Worm (Caenorhabditis elegans) whole organism, late embryonic: Measurements from ENCODE around the gene ghi-1.

Experiments
- F13H6.1 ChIP-seq: sonication (generic microtip); optimal IDR thresholded peaks from 2 replicates; lab custom pipeline; 2016; ENCODE audit warnings: missing genetic modification characterization, missing compliant biosample characterization
- K09A11.1 ChIP-seq: sonication (generic microtip); optimal IDR thresholded peaks from 2 replicates; lab custom pipeline; 2017; ENCODE audit warnings: antibody characterized with exemption, mild to moderate bottlenecking, missing genetic modification characterization, missing compliant biosample characterization; ENCODE audit not compliant: insufficient read depth
- Y22D7AL.16 ChIP-seq: sonication (generic microtip); optimal IDR thresholded peaks from 2 replicates; lab custom pipeline; 2016; ENCODE audit warnings: missing genetic modification characterization, missing compliant biosample characterization
- ceh-14 ChIP-seq: sonication (generic microtip); optimal IDR thresholded peaks from 2 replicates; lab custom pipeline; 2016; ENCODE audit warnings: missing genotype, missing genetic modification characterization, missing compliant biosample characterization
- ceh-18 ChIP-seq: sonication (generic microtip); optimal IDR thresholded peaks from 2 replicates; lab custom pipeline; 2016; ENCODE audit warnings: missing genetic modification characterization, missing compliant biosample characterization
- ceh-19 ChIP-seq: fragments of 200-800 bp; sonication (Bioruptor generic); optimal IDR thresholded peaks from 2 replicates; lab custom pipeline; 2018; ENCODE audit warnings: mild to moderate bottlenecking, missing genetic modification characterization, missing compliant biosample characterization
- ceh-2 ChIP-seq: sonication (generic microtip); optimal IDR thresholded peaks from 2 replicates; lab custom pipeline; 2016; ENCODE audit warnings: missing genotype, missing genetic modification characterization, missing compliant biosample characterization
- ceh-22 ChIP-seq: sonication (generic microtip); optimal IDR thresholded peaks from 2 replicates; lab custom pipeline; 2017; ENCODE audit warnings: missing biosample characterization, missing genetic modification characterization
- ceh-30 ChIP-seq: fragments of 150-350 bp; optimal IDR thresholded peaks from 2 replicates; lab custom pipeline; 2014; ENCODE audit warnings: missing biosample characterization, missing genetic modification characterization
- ceh-48 ChIP-seq: sonication (generic microtip); optimal IDR thresholded peaks from 2 replicates; lab custom pipeline; 2016; ENCODE audit warnings: missing genetic modification characterization, inconsistent platforms, missing compliant biosample characterization
- ceh-9 ChIP-seq: sonication (generic microtip); optimal IDR thresholded peaks from 2 replicates; lab custom pipeline; 2016; ENCODE audit warnings: mild to moderate bottlenecking, missing genetic modification characterization, inconsistent platforms, missing compliant biosample characterization
- dmd-4 ChIP-seq: sonication (generic microtip); optimal IDR thresholded peaks from 2 replicates; lab custom pipeline; 2016; ENCODE audit warnings: borderline replicate concordance, missing genetic modification characterization, missing compliant biosample characterization
- dve-1 ChIP-seq: sonication (generic microtip); optimal IDR thresholded peaks from 2 replicates; lab custom pipeline; 2017; ENCODE audit warnings: antibody characterized with exemption, mild to moderate bottlenecking, missing genetic modification characterization, missing compliant biosample characterization
- elt-2 ChIP-seq: sonication (generic microtip); optimal IDR thresholded peaks from 2 replicates; lab custom pipeline; 2016; ENCODE audit warnings: missing genetic modification reagents, missing genetic modification characterization, missing compliant biosample characterization
- elt-4 ChIP-seq: sonication (generic microtip); optimal IDR thresholded peaks from 2 replicates; lab custom pipeline; 2016; ENCODE audit warnings: missing genetic modification characterization, missing compliant biosample characterization
- ets-4 ChIP-seq: sonication (generic microtip); optimal IDR thresholded peaks from 2 replicates; lab custom pipeline; 2016; ENCODE audit warnings: missing genetic modification characterization, missing compliant biosample characterization
- eyg-1 ChIP-seq: sonication (generic microtip); optimal IDR thresholded peaks from 2 replicates; lab custom pipeline; 2016; ENCODE audit warnings: missing genotype, missing genetic modification characterization, missing compliant biosample characterization
- fkh-10 ChIP-seq: fragments of 150-350 bp; optimal IDR thresholded peaks from 2 replicates; lab custom pipeline; 2014; ENCODE audit warnings: missing biosample characterization, missing genetic modification reagents, missing genetic modification characterization
- fkh-6 ChIP-seq: sonication (generic microtip); optimal IDR thresholded peaks from 2 replicates; lab custom pipeline; 2016; ENCODE audit warnings: missing genetic modification characterization, missing compliant biosample characterization
- gmeb-2 ChIP-seq: sonication (generic microtip); optimal IDR thresholded peaks from 2 replicates; lab custom pipeline; 2016; ENCODE audit warnings: missing genetic modification characterization, inconsistent platforms, missing compliant biosample characterization
- hlh-15 ChIP-seq: sonication (generic microtip); optimal IDR thresholded peaks from 2 replicates; lab custom pipeline; 2016; ENCODE audit warnings: missing genetic modification characterization, missing compliant biosample characterization
- hlh-30 ChIP-seq: sonication (generic microtip); optimal IDR thresholded peaks from 2 replicates; lab custom pipeline; 2017; ENCODE audit warnings: antibody characterized with exemption, missing genetic modification characterization, missing compliant biosample characterization; ENCODE audit not compliant: insufficient read depth
- hlh-6 ChIP-seq: sonication (generic microtip); optimal IDR thresholded peaks from 2 replicates; lab custom pipeline; 2016; ENCODE audit warnings: missing genotype, missing genetic modification characterization, missing compliant biosample characterization
- lin-11 ChIP-seq: fragments of 200-800 bp; sonication (Bioruptor generic); optimal IDR thresholded peaks from 2 replicates; lab custom pipeline; 2018; ENCODE audit warnings: mild to moderate bottlenecking, missing genetic modification characterization, missing compliant biosample characterization
- nhr-11 ChIP-seq: fragments of 150-350 bp; optimal IDR thresholded peaks from 2 replicates; lab custom pipeline; 2014; ENCODE audit warnings: missing biosample characterization, missing genetic modification characterization
- nhr-232 ChIP-seq: sonication (generic microtip); optimal IDR thresholded peaks from 2 replicates; lab custom pipeline; 2016; ENCODE audit warnings: missing genetic modification characterization, missing compliant biosample characterization
- odd-2 ChIP-seq: sonication (generic microtip); optimal IDR thresholded peaks from 2 replicates; lab custom pipeline; 2017; ENCODE audit warnings: antibody characterized with exemption, mild to moderate bottlenecking, missing genetic modification characterization, missing compliant biosample characterization
- pag-3 ChIP-seq: sonication (generic microtip); optimal IDR thresholded peaks from 2 replicates; lab custom pipeline; 2016; ENCODE audit warnings: missing compliant biosample characterization, missing genetic modification characterization, borderline replicate concordance
- pat-9 ChIP-seq: fragments of 200-800 bp; sonication (Bioruptor generic); optimal IDR thresholded peaks from 2 replicates; lab custom pipeline; 2018; ENCODE audit warnings: mild to moderate bottlenecking, missing genetic modification characterization, moderate library complexity, missing compliant biosample characterization
- pha-2 ChIP-seq: sonication (generic microtip); optimal IDR thresholded peaks from 2 replicates; lab custom pipeline; 2017; ENCODE audit warnings: mild to moderate bottlenecking, missing genetic modification characterization, missing compliant biosample characterization
- pqm-1 ChIP-seq: sonication (generic microtip); optimal IDR thresholded peaks from 2 replicates; lab custom pipeline; 2016; ENCODE audit warnings: missing genetic modification characterization, missing compliant biosample characterization
- pros-1 ChIP-seq: fragments of 150-350 bp; optimal IDR thresholded peaks from 2 replicates; lab custom pipeline; 2014; ENCODE audit warnings: missing biosample characterization, missing genetic modification reagents, missing genetic modification characterization
- rnt-1 ChIP-seq: sonication (generic microtip); optimal IDR thresholded peaks from 2 replicates; lab custom pipeline; 2016; ENCODE audit warnings: missing genetic modification characterization, missing compliant biosample characterization
- sdc-2 ChIP-seq: sonication (generic microtip); optimal IDR thresholded peaks from 2 replicates; lab custom pipeline; 2016; ENCODE audit warnings: missing genotype, missing genetic modification characterization, missing compliant biosample characterization
- sox-2 ChIP-seq: fragments of 200-800 bp; sonication (Bioruptor generic); IDR thresholded peaks from 2 replicates; pipeline ENCODE4 v1.3.6; 2022; ENCODE audit warnings: missing genetic modification reagents, missing genetic modification characterization, missing compliant biosample characterization
- syd-9 ChIP-seq: sonication (generic microtip); optimal IDR thresholded peaks from 2 replicates; lab custom pipeline; 2016; ENCODE audit warnings: mild to moderate bottlenecking, missing genetic modification characterization, moderate library complexity, missing compliant biosample characterization
- tbx-2 ChIP-seq: sonication (generic microtip); optimal IDR thresholded peaks from 2 replicates; lab custom pipeline; 2016; ENCODE audit warnings: missing genetic modification characterization, missing compliant biosample characterization
- tbx-7 ChIP-seq: sonication (generic microtip); optimal IDR thresholded peaks from 2 replicates; lab custom pipeline; 2016; ENCODE audit warnings: missing genotype, missing genetic modification characterization, missing compliant biosample characterization
- ttx-3 ChIP-seq: sonication (generic microtip); optimal IDR thresholded peaks from 2 replicates; lab custom pipeline; 2016; ENCODE audit warnings: missing genetic modification reagents, missing genetic modification characterization, missing compliant biosample characterization
- unc-3 ChIP-seq, 2 experiments: fragments of 200-800 bp in 1 of 2; sonication (Bioruptor generic) in 1 of 2; sonication (generic microtip) in 1 of 2; conservative IDR thresholded peaks in 1 of 2; optimal IDR thresholded peaks in 1 of 2; 2 replicates each; pipeline versions ENCODE4 v1.3.6 to Lab custom; 2016 to 2022; ENCODE audit warnings: missing compliant biosample characterization in 2 of 2, missing genetic modification characterization in 2 of 2, missing genetic modification reagents in 1 of 2
- unc-55 ChIP-seq: sonication (generic microtip); optimal IDR thresholded peaks from 2 replicates; lab custom pipeline; 2017; ENCODE audit warnings: missing biosample characterization, missing genetic modification reagents, missing genetic modification characterization
- ztf-16 ChIP-seq: sonication (generic microtip); optimal IDR thresholded peaks from 2 replicates; lab custom pipeline; 2017; ENCODE audit warnings: missing genetic modification characterization, missing compliant biosample characterization

The ghi-1 gene

ce11 chrII:11675877-11676473 lies 29.4 kb downstream of the ghi-1 start, which contains the start of the genes trr-1 and C47D12.2 (continued):
- TF ChIP-seq elt-4 (no peak), tbx-7 (tag; lab: Kevin White, UChicago) (no peak), ztf-16 (tag; lab: Kevin White, UChicago) (no peak), hlh-15 (tag; lab: Kevin White, UChicago) (no peak), unc-55 (GFP tag; lab: Kevin White, UChicago) (no peak), F13H6.1 (tag; lab: Kevin White, UChicago) (no peak), rnt-1 (tag; lab: Kevin White, UChicago) (no peak), nhr-11 (no peak), dmd-4 (no peak), sdc-2 (peak; percentile 1), elt-2 (tag; lab: Kevin White, UChicago) (no peak), sox-2 (no peak), ceh-14 (tag; lab: Kevin White, UChicago) (peak; percentile 34), Y22D7AL.16 (tag; lab: Kevin White, UChicago) (no peak), tbx-2 (tag; lab: Kevin White, UChicago) (peak; percentile 48), K09A11.1 (no peak), hlh-30 (peak; percentile 57), fkh-6 (tag; lab: Kevin White, UChicago) (no peak), dve-1 (tag; lab: Kevin White, UChicago) (no peak), ceh-22 (no peak), pat-9 (tag; lab: Kevin White, UChicago) (no peak), odd-2 (tag; lab: Kevin White, UChicago) (no peak), ceh-48 (tag; lab: Kevin White, UChicago) (no peak), pha-2 (tag; lab: Kevin White, UChicago) (no peak), ceh-30 (tag; lab: Kevin White, UChicago) (no peak), fkh-10 (GFP tag; lab: Kevin White, UChicago) (no peak), unc-3 (GFP tag; conservative IDR thresholded peaks at IDR 0.05; lab: Robert Waterston, UW) (no peak), unc-3 (tag; optimal IDR thresholded peaks at IDR 0.05; lab: Kevin White, UChicago) (peak; percentile 7), ttx-3 (tag; lab: Kevin White, UChicago) (no peak), ets-4 (tag; lab: Kevin White, UChicago) (no peak), eyg-1 (no peak), pag-3 (tag; lab: Kevin White, UChicago) (no peak), ceh-19 (no peak), ceh-18 (peak; percentile 43), lin-11 (tag; lab: Kevin White, UChicago) (no peak), nhr-232 (tag; lab: Kevin White, UChicago) (no peak), gmeb-2 (no peak)

- TF ChIP-seq nhr-232 (tag; lab: Kevin White, UChicago): no peak
- no peak for TF ChIP-seq pag-3 (tag; lab: Kevin White, UChicago)
Measured at ce11 chrII:11680220-11680619, 33.7 kb downstream of the ghi-1 start.

ce11 chrII:11681136-11681824 lies 34.7 kb downstream of the ghi-1 start, which contains the start of the genes sfxn-1.4 and C47D12.4:
Gene sfxn-1.4 (minus strand): TSS chrII:11681236.
Gene C47D12.4 (plus strand): TSS chrII:11681774.
- TF ChIP-seq syd-9 (tag; lab: Kevin White, UChicago) (no peak), lin-11 (tag; lab: Kevin White, UChicago) (no peak), elt-4 (no peak), pros-1 (tag; lab: Kevin White, UChicago) (no peak), pqm-1 (tag; lab: Kevin White, UChicago) (no peak), unc-3 (GFP tag; conservative IDR thresholded peaks at IDR 0.05; lab: Robert Waterston, UW) (no peak), unc-3 (tag; optimal IDR thresholded peaks at IDR 0.05; lab: Kevin White, UChicago) (no peak), fkh-6 (tag; lab: Kevin White, UChicago) (no peak), ceh-9 (tag; lab: Kevin White, UChicago) (no peak), hlh-6 (no peak), ttx-3 (tag; lab: Kevin White, UChicago) (no peak), K09A11.1 (no peak), ceh-2 (tag; lab: Kevin White, UChicago) (no peak), pat-9 (tag; lab: Kevin White, UChicago) (no peak)
